Worm (Caenorhabditis elegans): ENCODE measurements around the gene ucp-4.
A peak's percentile ranks its signal among the peaks of the same experiment; 100 is the strongest.

DNA sequence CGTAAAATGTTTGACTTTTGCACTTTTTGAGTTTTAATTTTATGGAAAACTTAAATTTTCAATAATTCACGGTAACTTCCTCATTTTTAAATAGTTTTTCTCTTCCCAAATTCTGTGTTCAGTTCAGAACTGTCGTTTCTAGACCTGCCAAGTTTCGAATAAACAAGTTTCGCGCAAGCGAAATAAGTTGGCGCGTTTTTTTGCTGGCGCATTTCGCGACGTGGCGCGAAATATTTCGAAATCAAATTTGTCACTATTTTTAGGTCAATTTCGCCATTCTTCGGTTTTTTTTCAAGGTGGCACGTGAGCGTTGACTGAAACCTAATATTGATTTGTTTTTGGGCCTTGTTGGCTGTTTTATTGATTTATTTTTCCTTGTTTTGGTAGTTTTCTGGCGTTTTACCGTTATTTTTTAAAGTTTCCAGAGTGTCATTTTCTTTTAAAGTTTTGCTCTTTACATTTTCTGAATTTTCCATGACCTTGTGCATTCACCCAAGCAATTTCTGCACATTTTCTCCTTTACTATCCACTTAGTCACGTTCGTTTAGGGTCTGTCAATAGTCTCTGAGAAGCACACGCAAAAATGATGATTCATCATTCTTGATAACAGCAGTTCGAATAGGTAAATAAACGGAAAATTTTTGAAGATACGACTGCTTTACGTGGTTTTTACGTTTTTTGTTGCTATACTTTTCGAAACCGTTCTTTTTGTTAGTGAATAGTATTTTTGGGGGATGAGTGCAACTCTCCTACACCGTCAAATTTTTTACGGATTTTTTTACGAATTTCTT, 48.6 kb downstream of the ucp-4 start:
- TF ChIP-seq ets-4 (GFP tag; optimal IDR thresholded peaks at IDR 0.05) (no peak), xnd-1 (tag; optimal IDR thresholded peaks at IDR 0.05) (peak; percentile 99), C06A6.2 (GFP tag; conservative IDR thresholded peaks at IDR 0.05) (no peak), die-1 (tag; optimal IDR thresholded peaks at IDR 0.05) (no peak), lin-26 (GFP tag; IDR thresholded peaks at IDR 0.05) (no peak), ama-1 (optimal IDR thresholded peaks at IDR 0.05) (no peak), ama-1 (GFP tag; optimal IDR thresholded peaks at IDR 0.05) (no peak), sea-2 (GFP tag; IDR thresholded peaks at IDR 0.05) (no peak), let-526 (GFP tag; IDR thresholded peaks at IDR 0.05) (no peak), ceh-40 (GFP tag; IDR thresholded peaks at IDR 0.05) (no peak), snpc-4 (GFP tag; optimal IDR thresholded peaks at IDR 0.05) (peak; percentile 29), snpc-4 (tag; optimal IDR thresholded peaks at IDR 0.05) (peak in 2 of 4 experiments; percentile 50 to 60), bed-1 (GFP tag; IDR thresholded peaks at IDR 0.05) (no peak), snpc-1.3 (tag; optimal IDR thresholded peaks at IDR 0.05; ENCODE audit: insufficient read depth) (no peak), efl-1 (GFP tag; optimal IDR thresholded peaks at IDR 0.05) (peak; percentile 99)

Data from whole organism, young adult.